Worm (Caenorhabditis elegans) whole organism, early embryonic: ENCODE measurements around the gene Y45G5AM.6.

Source experiments
- B0310.2 ChIP-seq: sonication (generic microtip); optimal IDR thresholded peaks from 2 replicates; lab custom pipeline; 2016; ENCODE audit warnings: mild to moderate bottlenecking, missing genetic modification characterization, missing compliant biosample characterization
- F13C5.2 ChIP-seq: sonication (generic microtip); optimal IDR thresholded peaks from 2 replicates; lab custom pipeline; 2017; ENCODE audit warnings: mild to moderate bottlenecking, missing genetic modification characterization, inconsistent platforms, missing compliant biosample characterization
- ama-1 ChIP-seq: fragments of 150-350 bp; optimal IDR thresholded peaks from 2 replicates; lab custom pipeline; 2014
- ceh-13 ChIP-seq: fragments of 200-800 bp; sonication (Bioruptor generic); optimal IDR thresholded peaks from 2 replicates; lab custom pipeline; 2018; ENCODE audit warnings: mild to moderate bottlenecking, missing genetic modification characterization, missing compliant biosample characterization
- ceh-36 ChIP-seq: sonication (generic microtip); optimal IDR thresholded peaks from 2 replicates; lab custom pipeline; 2016; ENCODE audit warnings: missing genetic modification characterization, inconsistent platforms, missing compliant biosample characterization
- ets-7 ChIP-seq: sonication (generic microtip); optimal IDR thresholded peaks from 2 replicates; lab custom pipeline; 2016; ENCODE audit warnings: missing genotype, missing genetic modification characterization, missing compliant biosample characterization
- flt-1 ChIP-seq: fragments of 200-800 bp; sonication (Bioruptor generic); IDR thresholded peaks from 2 replicates; pipeline ENCODE4 v1.3.6; 2022; ENCODE audit warnings: missing genetic modification characterization, missing compliant biosample characterization
- hmbx-1 ChIP-seq: sonication (generic microtip); optimal IDR thresholded peaks from 2 replicates; lab custom pipeline; 2016; ENCODE audit warnings: mild to moderate bottlenecking, missing genetic modification characterization, missing compliant biosample characterization
- hmg-4 ChIP-seq: fragments of 200-800 bp; sonication (Bioruptor generic); optimal IDR thresholded peaks from 2 replicates; lab custom pipeline; 2018; ENCODE audit warnings: mild to moderate bottlenecking, missing genetic modification characterization, missing compliant biosample characterization
- hnd-1 ChIP-seq: sonication (generic microtip); optimal IDR thresholded peaks from 2 replicates; lab custom pipeline; 2016; ENCODE audit warnings: missing genetic modification characterization, missing compliant biosample characterization
- pes-1 ChIP-seq: fragments of 200-800 bp; sonication (Bioruptor generic); IDR thresholded peaks from 2 replicates; pipeline ENCODE4 v1.3.6; 2022; ENCODE audit warnings: missing genetic modification reagents, missing genetic modification characterization, missing compliant biosample characterization
- scrt-1 ChIP-seq: fragments of 200-800 bp; sonication (Bioruptor generic); IDR thresholded peaks from 2 replicates; pipeline ENCODE4 v1.3.6; 2022; ENCODE audit warnings: missing genetic modification characterization, missing compliant biosample characterization
- sea-1 ChIP-seq: fragments of 200-800 bp; sonication (Bioruptor generic); conservative IDR thresholded peaks from 2 replicates; pipeline ENCODE4 v1.3.6; 2022; ENCODE audit warnings: missing genetic modification characterization, missing compliant biosample characterization
- tbx-11 ChIP-seq: fragments of 200-800 bp; sonication (Bioruptor generic); IDR thresholded peaks from 2 replicates; pipeline ENCODE4 v1.3.6; 2022; ENCODE audit warnings: missing genetic modification characterization, missing compliant biosample characterization
- tbx-37 ChIP-seq: fragments of 200-800 bp; sonication (Bioruptor generic); conservative IDR thresholded peaks from 2 replicates; pipeline ENCODE4 v1.3.6; 2022; ENCODE audit warnings: missing genetic modification reagents, missing genetic modification characterization, missing compliant biosample characterization
- tra-4 ChIP-seq: sonication (generic microtip); optimal IDR thresholded peaks from 2 replicates; lab custom pipeline; 2017; ENCODE audit warnings: missing genetic modification characterization, missing compliant biosample characterization

Y45G5AM.6 gene

ce11 chrV:4112516-4112915, 39.6 kb downstream of the Y45G5AM.6 start, which contains the start of gene srw-134:
Gene srw-134, minus strand, starts transcription at chrV:4112616.
- TF ChIP-seq scrt-1 (GFP tag; lab: Robert Waterston, UW), result no peak
- no peak for TF ChIP-seq tra-4 (tag; lab: Kevin White, UChicago)
- TF ChIP-seq hnd-1 (tag; lab: Kevin White, UChicago), result no peak
- TF ChIP-seq ceh-36 (tag; lab: Kevin White, UChicago), result no peak
- no peak for TF ChIP-seq flt-1 (GFP tag; lab: Robert Waterston, UW)
- TF ChIP-seq tbx-37, result no peak
- TF ChIP-seq ama-1 (lab: Kevin White, UChicago), result no peak

- no peak for TF ChIP-seq hnd-1 (tag; lab: Kevin White, UChicago)
- no peak for TF ChIP-seq scrt-1 (GFP tag; lab: Robert Waterston, UW)
- TF ChIP-seq tbx-11 (GFP tag; lab: Robert Waterston, UW), result no peak
Measured at ce11 chrV:4109873-4110272, 42.2 kb downstream of the Y45G5AM.6 start, which contains the start of gene clc-18. Gene clc-18, minus strand, starts transcription at chrV:4109973.

- no peak for TF ChIP-seq pes-1 (GFP tag; lab: Robert Waterston, UW)
- TF ChIP-seq hmg-4 (GFP tag; lab: Kevin White, UChicago), result no peak
- no peak for TF ChIP-seq tra-4 (tag; lab: Kevin White, UChicago)
- no peak for TF ChIP-seq F13C5.2 (tag; lab: Kevin White, UChicago)
- TF ChIP-seq B0310.2, result no peak
Measured at ce11 chrV:4106688-4107087, 45.4 kb downstream of the Y45G5AM.6 start.

DNA sequence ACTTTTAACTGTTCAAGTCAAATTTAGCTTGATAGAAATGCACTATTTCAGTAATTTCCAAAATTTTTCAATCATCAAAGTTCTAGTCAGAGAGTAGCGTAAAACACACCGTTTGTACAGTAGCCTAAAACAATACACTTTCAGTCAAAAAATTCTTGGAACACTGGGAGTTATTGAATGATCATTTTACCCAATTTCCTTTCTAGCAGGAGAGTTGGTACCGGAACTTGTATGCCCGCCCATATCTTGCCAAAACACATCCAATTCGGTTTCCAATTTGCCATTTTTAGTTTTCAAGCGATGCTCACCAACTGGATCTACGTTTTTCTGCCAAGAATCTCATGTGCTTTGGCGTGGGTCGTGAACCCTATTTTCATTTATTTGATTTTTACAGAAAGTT, 47.8 kb downstream of the Y45G5AM.6 start, which contains the start of gene srj-39:
Gene srj-39 (plus strand): TSS at position 301 of the 400 bp plus-strand sequence.
- no peak for TF ChIP-seq tbx-11 (GFP tag; lab: Robert Waterston, UW)
- no peak for TF ChIP-seq hmbx-1 (tag; lab: Kevin White, UChicago)
- TF ChIP-seq ceh-13, result no peak
- TF ChIP-seq B0310.2, result no peak
- TF ChIP-seq ama-1 (lab: Kevin White, UChicago), result no peak
- no peak for TF ChIP-seq hnd-1 (tag; lab: Kevin White, UChicago)
- no peak for TF ChIP-seq sea-1 (GFP tag; lab: Robert Waterston, UW)
- no peak for TF ChIP-seq F13C5.2 (tag; lab: Kevin White, UChicago)
- no peak for TF ChIP-seq pes-1 (GFP tag; lab: Robert Waterston, UW)
- TF ChIP-seq ets-7 (tag; lab: Kevin White, UChicago), result no peak
- TF ChIP-seq scrt-1 (GFP tag; lab: Robert Waterston, UW), result no peak

- no peak for TF ChIP-seq flt-1 (GFP tag; lab: Robert Waterston, UW)
Measured at ce11 chrV:4101567-4101966, 50.5 kb downstream of the Y45G5AM.6 start, which contains the start of gene srj-40. Gene srj-40, plus strand, starts transcription at chrV:4101867.
